Worm (Caenorhabditis elegans) whole organism, young adult: ENCODE results near the gene F48B9.1.

Experiments used
- B0035.1 ChIP-seq: sonication (generic microtip); optimal IDR thresholded peaks from 2 replicates; lab custom pipeline; 2016; ENCODE audit warnings: missing genetic modification characterization, mild to moderate bottlenecking, missing compliant biosample characterization, missing genotype, missing genetic modification reagents
- D2030.7 ChIP-seq: fragments of 200-800 bp; sonication (Bioruptor generic); IDR thresholded peaks from 2 replicates; pipeline ENCODE4 v1.3.6; 2022; ENCODE audit warnings: missing genetic modification reagents, missing genetic modification characterization, missing compliant biosample characterization
- F10E7.11 ChIP-seq: sonication (generic microtip); optimal IDR thresholded peaks from 2 replicates; lab custom pipeline; 2017; ENCODE audit warnings: mild to moderate bottlenecking, missing genetic modification characterization, moderate library complexity, missing compliant biosample characterization
- F37B4.10 ChIP-seq: fragments of 200-800 bp; sonication (Bioruptor generic); IDR thresholded peaks from 2 replicates; pipeline ENCODE4 v1.3.6; 2022; ENCODE audit warnings: missing genetic modification characterization, missing compliant biosample characterization
- K12H6.12 ChIP-seq: fragments of 200-800 bp; sonication (Bioruptor generic); optimal IDR thresholded peaks from 2 replicates; lab custom pipeline; 2018; ENCODE audit warnings: mild to moderate bottlenecking, missing genetic modification characterization, missing compliant biosample characterization
- T07F8.4 ChIP-seq: sonication (generic microtip); optimal IDR thresholded peaks from 2 replicates; lab custom pipeline; 2016; ENCODE audit warnings: mild to moderate bottlenecking, missing genetic modification characterization, moderate library complexity, missing compliant biosample characterization
- Y53G8AR.9 ChIP-seq: fragments of 200-800 bp; sonication (Bioruptor generic); conservative IDR thresholded peaks from 2 replicates; pipeline ENCODE4 v1.3.6; 2022; ENCODE audit warnings: missing genetic modification reagents, missing genetic modification characterization, missing compliant biosample characterization
- Y67H2A.10 ChIP-seq: fragments of 200-800 bp; sonication (Bioruptor generic); conservative IDR thresholded peaks from 2 replicates; pipeline ENCODE4 v1.3.6; 2022; ENCODE audit warnings: missing genetic modification reagents, missing genetic modification characterization, missing compliant biosample characterization
- Y95B8A.8 ChIP-seq: fragments of 200-800 bp; sonication (Bioruptor generic); IDR thresholded peaks from 2 replicates; pipeline ENCODE4 v1.3.6; 2022; ENCODE audit warnings: missing genetic modification reagents, missing genetic modification characterization, missing compliant biosample characterization
- ZK185.1 ChIP-seq: sonication (generic microtip); optimal IDR thresholded peaks from 2 replicates; lab custom pipeline; 2016; ENCODE audit warnings: mild to moderate bottlenecking, missing genetic modification characterization, missing compliant biosample characterization; ENCODE audit not compliant: poor library complexity, severe bottlenecking
- ama-1 ChIP-seq, 3 experiments: fragments of 150-350 bp in 1 of 3; sonication (generic microtip) in 2 of 3; optimal IDR thresholded peaks; 2 replicates each; lab custom pipeline; 2014 to 2018; ENCODE audit warnings: missing biosample characterization in 2 of 3, missing genetic modification characterization in 2 of 3, missing genetic modification reagents in 2 of 3
- atf-7 ChIP-seq: sonication (generic microtip); optimal IDR thresholded peaks from 2 replicates; lab custom pipeline; 2017; ENCODE audit warnings: mild to moderate bottlenecking, missing genetic modification characterization, missing compliant biosample characterization
- bed-2 ChIP-seq: fragments of 200-800 bp; sonication (Bioruptor generic); IDR thresholded peaks from 2 replicates; pipeline ENCODE4 v1.3.6; 2022; ENCODE audit warnings: missing genetic modification reagents, missing genetic modification characterization, missing compliant biosample characterization
- ceh-100 ChIP-seq: fragments of 200-800 bp; sonication (Bioruptor generic); IDR thresholded peaks from 2 replicates; pipeline ENCODE4 v1.3.6; 2022; ENCODE audit warnings: missing genetic modification reagents, missing genetic modification characterization, missing compliant biosample characterization
- chd-7 ChIP-seq: sonication (generic microtip); optimal IDR thresholded peaks from 2 replicates; lab custom pipeline; 2016; ENCODE audit warnings: mild to moderate bottlenecking, missing genetic modification characterization, moderate library complexity, missing compliant biosample characterization
- die-1 ChIP-seq: sonication (generic microtip); optimal IDR thresholded peaks from 2 replicates; lab custom pipeline; 2016; ENCODE audit warnings: missing genotype, mild to moderate bottlenecking, missing genetic modification characterization, missing compliant biosample characterization
- efl-1 ChIP-seq: fragments of 150-350 bp; optimal IDR thresholded peaks from 2 replicates; lab custom pipeline; 2014; ENCODE audit warnings: missing biosample characterization, missing genetic modification reagents, missing genetic modification characterization
- egrh-3 ChIP-seq: fragments of 200-800 bp; sonication (Bioruptor generic); IDR thresholded peaks from 2 replicates; pipeline ENCODE4 v1.3.6; 2022; ENCODE audit warnings: missing genetic modification reagents, missing genetic modification characterization, missing compliant biosample characterization
- hmg-20 ChIP-seq: fragments of 200-800 bp; sonication (Bioruptor generic); IDR thresholded peaks from 2 replicates; pipeline ENCODE4 v1.3.6; 2022; ENCODE audit warnings: missing genetic modification reagents, missing genetic modification characterization, missing compliant biosample characterization
- lin-35 ChIP-seq, 3 experiments: fragments of 150-350 bp in 2 of 3; sonication (generic microtip) in 1 of 3; optimal IDR thresholded peaks; 2 replicates each; lab custom pipeline; 2014 to 2018; ENCODE audit warnings: missing biosample characterization in 3 of 3, missing genetic modification characterization in 3 of 3, missing genetic modification reagents in 3 of 3
- lir-1 ChIP-seq: fragments of 200-800 bp; sonication (Bioruptor generic); conservative IDR thresholded peaks from 2 replicates; pipeline ENCODE4 v1.3.6; 2022; ENCODE audit warnings: missing genetic modification reagents, missing genetic modification characterization, missing compliant biosample characterization
- madf-10 ChIP-seq: sonication (generic microtip); optimal IDR thresholded peaks from 2 replicates; lab custom pipeline; 2016; ENCODE audit warnings: mild to moderate bottlenecking, missing genetic modification characterization, missing compliant biosample characterization
- madf-6 ChIP-seq: fragments of 200-800 bp; sonication (Bioruptor generic); IDR thresholded peaks from 2 replicates; pipeline ENCODE4 v1.3.6; 2022; ENCODE audit warnings: missing genetic modification reagents, missing genetic modification characterization, missing compliant biosample characterization
- madf-8 ChIP-seq: fragments of 200-800 bp; sonication (Bioruptor generic); conservative IDR thresholded peaks from 2 replicates; pipeline ENCODE4 v1.3.6; 2022; ENCODE audit warnings: missing genetic modification reagents, missing genetic modification characterization, missing compliant biosample characterization
- mel-28 ChIP-seq: sonication (generic microtip); optimal IDR thresholded peaks from 2 replicates; lab custom pipeline; 2016; ENCODE audit warnings: borderline replicate concordance, mild to moderate bottlenecking, missing genetic modification characterization, missing compliant biosample characterization
- mes-4 ChIP-seq: sonication (generic microtip); optimal IDR thresholded peaks from 2 replicates; lab custom pipeline; 2016; ENCODE audit warnings: missing genotype, missing genetic modification characterization, missing compliant biosample characterization
- nfya-1 ChIP-seq: sonication (generic microtip); optimal IDR thresholded peaks from 2 replicates; lab custom pipeline; 2017; ENCODE audit warnings: antibody characterized with exemption, missing compliant biosample characterization, missing genetic modification characterization, borderline replicate concordance; ENCODE audit not compliant: insufficient read depth
- nfyb-1 ChIP-seq: fragments of 200-800 bp; sonication (Bioruptor generic); IDR thresholded peaks from 2 replicates; pipeline ENCODE4 v1.3.6; 2022; ENCODE audit warnings: missing genetic modification reagents, missing genetic modification characterization, missing compliant biosample characterization
- nhr-80 ChIP-seq: sonication (generic microtip); optimal IDR thresholded peaks from 2 replicates; lab custom pipeline; 2016; ENCODE audit warnings: missing genetic modification characterization, missing compliant biosample characterization
- nhr-90 ChIP-seq: sonication (generic microtip); optimal IDR thresholded peaks from 2 replicates; lab custom pipeline; 2016; ENCODE audit warnings: missing genotype, mild to moderate bottlenecking, missing genetic modification characterization, missing compliant biosample characterization
- pha-4 ChIP-seq: fragments of 150-350 bp; sonication (generic microtip); optimal IDR thresholded peaks from 2 replicates; lab custom pipeline; 2014; ENCODE audit warnings: missing biosample characterization, missing genetic modification reagents, missing genetic modification characterization
- rcor-1 ChIP-seq: fragments of 200-800 bp; sonication (Bioruptor generic); IDR thresholded peaks from 2 replicates; pipeline ENCODE4 v1.3.6; 2022; ENCODE audit warnings: missing genetic modification reagents, missing genetic modification characterization, missing compliant biosample characterization
- repo-1 ChIP-seq: sonication (generic microtip); optimal IDR thresholded peaks from 2 replicates; lab custom pipeline; 2017; ENCODE audit warnings: mild to moderate bottlenecking, missing genetic modification characterization, missing compliant biosample characterization
- rpc-1 ChIP-seq, 2 experiments: fragments of 150-350 bp in 1 of 2; sonication (generic microtip) in 1 of 2; optimal IDR thresholded peaks; 2 replicates each; lab custom pipeline; 2014 to 2018; ENCODE audit warnings: missing biosample characterization in 1 of 2, missing genetic modification characterization in 1 of 2, missing genetic modification reagents in 1 of 2, missing genotype in 1 of 2
- snpc-3.4 ChIP-seq: sonication (generic microtip); optimal IDR thresholded peaks from 2 replicates; lab custom pipeline; 2017; ENCODE audit warnings: missing genetic modification characterization, mild to moderate bottlenecking, missing compliant biosample characterization, antibody characterized with exemption, moderate library complexity, missing genotype, missing genetic modification reagents
- tbp1 ChIP-seq: fragments of 200-800 bp; sonication (Bioruptor generic); optimal IDR thresholded peaks from 2 replicates; lab custom pipeline; 2018; ENCODE audit warnings: mild to moderate bottlenecking, missing genetic modification characterization, missing compliant biosample characterization
- tbx-9 ChIP-seq: sonication (generic microtip); optimal IDR thresholded peaks from 2 replicates; lab custom pipeline; 2016; ENCODE audit warnings: borderline replicate concordance, missing genetic modification characterization, inconsistent platforms, missing compliant biosample characterization
- zfh-2 ChIP-seq: fragments of 200-800 bp; sonication (Bioruptor generic); conservative IDR thresholded peaks from 2 replicates; pipeline ENCODE4 v1.3.6; 2022; ENCODE audit warnings: missing genetic modification reagents, missing genetic modification characterization, missing compliant biosample characterization
- zim-3 ChIP-seq: sonication (generic microtip); optimal IDR thresholded peaks from 2 replicates; lab custom pipeline; 2017; ENCODE audit warnings: mild to moderate bottlenecking, missing genetic modification characterization, moderate library complexity, missing compliant biosample characterization
- ztf-18 ChIP-seq: sonication (generic microtip); optimal IDR thresholded peaks from 2 replicates; lab custom pipeline; 2016; ENCODE audit warnings: missing genotype, mild to moderate bottlenecking, missing genetic modification characterization, missing compliant biosample characterization
- ztf-22 ChIP-seq: fragments of 200-800 bp; sonication (Bioruptor generic); optimal IDR thresholded peaks from 2 replicates; lab custom pipeline; 2018; ENCODE audit warnings: mild to moderate bottlenecking, missing genetic modification characterization, moderate library complexity, missing compliant biosample characterization

Gene F48B9.1

ce11 chrX:2144875-2145274 is 35.8 kb upstream of the F48B9.1 start:
- TF ChIP-seq zfh-2 (GFP tag; lab: Robert Waterston, UW), result peak; percentile 88
- TF ChIP-seq F10E7.11 (tag; lab: Kevin White, UChicago), result no peak
- peak; percentile 75; the same call in 1 of the 2 replicates for TF ChIP-seq egrh-3 (GFP tag; lab: Robert Waterston, UW)

ce11 chrX:2145629-2146028 is 35.1 kb upstream of the F48B9.1 start, which contains the start of gene dpy-3:
Gene dpy-3, minus strand, starts transcription at chrX:2145647.
- no peak for TF ChIP-seq lir-1 (GFP tag; lab: Robert Waterston, UW)
- no peak for TF ChIP-seq ceh-100
- TF ChIP-seq Y95B8A.8 (GFP tag; lab: Robert Waterston, UW), result no peak
- TF ChIP-seq nhr-90 (tag; lab: Kevin White, UChicago), result no peak
- TF ChIP-seq efl-1 (GFP tag; lab: Kevin White, UChicago), result no peak
- TF ChIP-seq F37B4.10 (GFP tag; lab: Robert Waterston, UW), result no peak
- TF ChIP-seq egrh-3 (GFP tag; lab: Robert Waterston, UW), result no peak
- TF ChIP-seq F10E7.11 (tag; lab: Kevin White, UChicago), result no peak
- no peak for TF ChIP-seq ama-1 (optimal IDR thresholded peaks at IDR 0.05; lab: Kevin White, UChicago)
- no peak for TF ChIP-seq ama-1 (GFP tag; optimal IDR thresholded peaks at IDR 0.05; lab: Kevin White, UChicago)
- no peak for TF ChIP-seq hmg-20
- TF ChIP-seq nhr-80 (tag; lab: Kevin White, UChicago), result no peak
- TF ChIP-seq, all 124 proteins: peak for 0

- TF ChIP-seq mel-28 (tag; lab: Kevin White, UChicago) (no peak), Y53G8AR.9 (GFP tag; lab: Robert Waterston, UW) (no peak), egrh-3 (GFP tag; lab: Robert Waterston, UW) (no peak), pha-4 (tag; lab: Kevin White, UChicago) (no peak), bed-2 (GFP tag; lab: Robert Waterston, UW) (no peak), tbp1 (GFP tag; lab: Kevin White, UChicago) (no peak), K12H6.12 (tag; lab: Kevin White, UChicago) (no peak), Y67H2A.10 (GFP tag; lab: Robert Waterston, UW) (no peak), B0035.1 (tag; lab: Kevin White, UChicago) (no peak), ztf-18 (tag; lab: Kevin White, UChicago) (no peak), mes-4 (tag; lab: Kevin White, UChicago) (no peak), hmg-20 (no peak), zim-3 (tag; lab: Kevin White, UChicago) (no peak), chd-7 (tag; lab: Kevin White, UChicago) (no peak)
These were observed 30.7 kb upstream of the F48B9.1 start, which contains the start of gene npax-2 for ce11 chrX:2150006-2150405. Gene npax-2, minus strand, starts transcription at chrX:2150106.

ce11 chrX:2152062-2152461 is 28.6 kb upstream of the F48B9.1 start:
- TF ChIP-seq madf-8 (GFP tag; lab: Robert Waterston, UW) (no peak), tbx-9 (tag; lab: Kevin White, UChicago) (no peak), madf-6 (no peak), B0035.1 (tag; lab: Kevin White, UChicago) (no peak), snpc-3.4 (tag; lab: Kevin White, UChicago) (no peak), ZK185.1 (tag; lab: Kevin White, UChicago) (no peak), nfyb-1 (GFP tag; lab: Robert Waterston, UW) (no peak), die-1 (no peak)

ce11 chrX:2153780-2154179 is 26.9 kb upstream of the F48B9.1 start:
- TF ChIP-seq nfya-1 (tag; lab: Kevin White, UChicago), result no peak
- no peak for TF ChIP-seq repo-1 (tag; lab: Kevin White, UChicago)
- no peak for TF ChIP-seq lin-35 (GFP tag; optimal IDR thresholded peaks at IDR 0.05; lab: Kevin White, UChicago)
- TF ChIP-seq rpc-1 (optimal IDR thresholded peaks at IDR 0.05; lab: Kevin White, UChicago), result no peak
- TF ChIP-seq rpc-1 (tag; optimal IDR thresholded peaks at IDR 0.05; lab: Kevin White, UChicago), result no peak
- no peak for TF ChIP-seq nfyb-1 (GFP tag; lab: Robert Waterston, UW)
- TF ChIP-seq T07F8.4 (tag; lab: Kevin White, UChicago), result no peak
- TF ChIP-seq D2030.7, result no peak
- no peak for TF ChIP-seq madf-10 (tag; lab: Kevin White, UChicago)
- TF ChIP-seq rcor-1, result no peak
- TF ChIP-seq ztf-22 (GFP tag; lab: Kevin White, UChicago), result no peak
- no peak for TF ChIP-seq egrh-3 (GFP tag; lab: Robert Waterston, UW)
- no peak for TF ChIP-seq atf-7 (tag; lab: Kevin White, UChicago)
